Fruit fly (Drosophila melanogaster) whole organism, embryonic: ENCODE measurements around the gene gammaCOP.
A peak's percentile ranks its signal among the peaks of the same experiment; 100 is the strongest.

Source experiments
- CG10209 ChIP-seq: fragments of 200-800 bp; sonication (Bioruptor generic); optimal IDR thresholded peaks from 3 replicates; lab custom pipeline; 2017; ENCODE audit warnings: missing biosample characterization, mild to moderate bottlenecking, missing genetic modification characterization, missing genetic modification reagents
- CG10543 ChIP-seq: fragments of 200-800 bp; sonication (Bioruptor generic); optimal IDR thresholded peaks from 3 replicates; lab custom pipeline; 2017; ENCODE audit warnings: missing biosample characterization, mild to moderate bottlenecking, missing genetic modification characterization, moderate library complexity
- CG10979 ChIP-seq: fragments of 200-800 bp; sonication (Bioruptor generic); optimal IDR thresholded peaks from 2 replicates; lab custom pipeline; 2018; ENCODE audit warnings: missing biosample characterization, mild to moderate bottlenecking, missing genetic modification characterization, moderate library complexity
- CG12391 ChIP-seq: fragments of 200-800 bp; sonication (Bioruptor generic); optimal IDR thresholded peaks from 3 replicates; lab custom pipeline; 2018; ENCODE audit warnings: missing biosample characterization, mild to moderate bottlenecking, missing genetic modification characterization, moderate library complexity
- CG12942 ChIP-seq: fragments of 200-800 bp; sonication (Bioruptor generic); optimal IDR thresholded peaks from 3 replicates; lab custom pipeline; 2016; ENCODE audit warnings: missing biosample characterization, missing genetic modification characterization
- CG14014 ChIP-seq: fragments of 200-800 bp; sonication (Bioruptor generic); IDR thresholded peaks from 2 replicates; pipeline ENCODE4 v1.3.6; 2022; ENCODE audit warnings: missing biosample characterization, missing genetic modification characterization
- CG14441 ChIP-seq: fragments of 200-800 bp; sonication (Bioruptor generic); IDR thresholded peaks from 2 replicates; pipeline ENCODE4 v1.3.6; 2022; ENCODE audit warnings: missing biosample characterization, missing genetic modification characterization
- CG16815 ChIP-seq: fragments of 200-800 bp; sonication (Bioruptor generic); optimal IDR thresholded peaks from 3 replicates; lab custom pipeline; 2017; ENCODE audit warnings: missing biosample characterization, mild to moderate bottlenecking, missing genetic modification characterization
- CG17912 ChIP-seq: fragments of 200-800 bp; sonication (Bioruptor generic); optimal IDR thresholded peaks from 2 replicates; lab custom pipeline; 2018; ENCODE audit warnings: missing biosample characterization, mild to moderate bottlenecking, missing genetic modification characterization
- CG18599 ChIP-seq: fragments of 200-800 bp; sonication (Bioruptor generic); optimal IDR thresholded peaks from 3 replicates; lab custom pipeline; 2017; ENCODE audit warnings: missing biosample characterization, missing genetic modification characterization, mild to moderate bottlenecking, moderate library complexity, missing genetic modification reagents
- CG2120 ChIP-seq: fragments of 200-800 bp; sonication (Bioruptor generic); optimal IDR thresholded peaks from 3 replicates; lab custom pipeline; 2016; ENCODE audit warnings: missing biosample characterization, missing genetic modification characterization
- CG2129 ChIP-seq: fragments of 200-800 bp; sonication (Bioruptor generic); IDR thresholded peaks from 2 replicates; pipeline ENCODE4 v1.3.6; 2022; ENCODE audit warnings: missing biosample characterization, missing genetic modification characterization; ENCODE audit not compliant: partially characterized antibody
- CG2202 ChIP-seq: fragments of 200-800 bp; sonication (Bioruptor generic); optimal IDR thresholded peaks from 2 replicates; lab custom pipeline; 2018; ENCODE audit warnings: missing biosample characterization, mild to moderate bottlenecking, missing genetic modification characterization
- CG2889 ChIP-seq: fragments of 200-800 bp; sonication (Bioruptor generic); IDR thresholded peaks from 3 replicates; pipeline ENCODE4 v1.3.6; 2022; ENCODE audit warnings: missing biosample characterization, missing genetic modification characterization
- CG3065 ChIP-seq: fragments of 200-800 bp; sonication (Bioruptor generic); optimal IDR thresholded peaks from 2 replicates; lab custom pipeline; 2016; ENCODE audit warnings: missing biosample characterization, missing genetic modification characterization
- CG31365 ChIP-seq: fragments of 200-800 bp; sonication (Bioruptor generic); optimal IDR thresholded peaks from 2 replicates; lab custom pipeline; 2018; ENCODE audit warnings: missing biosample characterization, mild to moderate bottlenecking, missing genetic modification characterization
- CG31388 ChIP-seq: fragments of 200-800 bp; sonication (Bioruptor generic); optimal IDR thresholded peaks from 2 replicates; lab custom pipeline; 2016; ENCODE audit warnings: missing biosample characterization, missing genetic modification characterization
- CG33213 ChIP-seq: fragments of 200-800 bp; sonication (Bioruptor generic); optimal IDR thresholded peaks from 3 replicates; lab custom pipeline; 2016; ENCODE audit warnings: missing biosample characterization, missing genetic modification characterization
- CG4328 ChIP-seq: fragments of 200-800 bp; sonication (Bioruptor generic); optimal IDR thresholded peaks from 3 replicates; lab custom pipeline; 2017; ENCODE audit warnings: missing biosample characterization, missing genetic modification reagents, missing genetic modification characterization
- CG43689 ChIP-seq: fragments of 200-800 bp; sonication (Bioruptor generic); IDR thresholded peaks from 2 replicates; pipeline ENCODE4 v1.3.6; 2022; ENCODE audit warnings: missing biosample characterization, missing genetic modification characterization
- CG6765 ChIP-seq: fragments of 200-800 bp; sonication (Bioruptor generic); optimal IDR thresholded peaks from 3 replicates; lab custom pipeline; 2017; ENCODE audit warnings: missing biosample characterization, mild to moderate bottlenecking, missing genetic modification characterization
- CHES-1-like ChIP-seq: fragments of 200-800 bp; sonication (Bioruptor generic); optimal IDR thresholded peaks from 2 replicates; lab custom pipeline; 2016; ENCODE audit warnings: missing biosample characterization, missing genetic modification characterization
- Dref ChIP-seq: fragments of 200-800 bp; sonication (Bioruptor generic); IDR thresholded peaks from 2 replicates; pipeline ENCODE4 v1.3.6; 2022; ENCODE audit warnings: missing biosample characterization, missing genetic modification characterization
- Hey ChIP-seq: fragments of 200-800 bp; sonication (Bioruptor generic); optimal IDR thresholded peaks from 3 replicates; lab custom pipeline; 2018; ENCODE audit warnings: missing biosample characterization, mild to moderate bottlenecking, missing genetic modification characterization
- HmgD ChIP-seq: fragments of 200-800 bp; sonication (Bioruptor generic); optimal IDR thresholded peaks from 3 replicates; lab custom pipeline; 2016; ENCODE audit warnings: missing biosample characterization, missing genetic modification characterization
- Hr78 ChIP-seq, 2 experiments: fragments of 200-800 bp in 1 of 2; fragments of >200 bp in 1 of 2; sonication (Bioruptor generic) in 1 of 2; optimal IDR thresholded peaks; 2 replicates each; lab custom pipeline; 2017 to 2019; ENCODE audit warnings: missing biosample characterization in 2 of 2, missing genetic modification characterization in 2 of 2, mild to moderate bottlenecking in 1 of 2, moderate library complexity in 1 of 2
- Hsf ChIP-seq: fragments of 200-800 bp; sonication (Bioruptor generic); optimal IDR thresholded peaks from 3 replicates; lab custom pipeline; 2016; ENCODE audit warnings: missing biosample characterization, missing genetic modification characterization
- Myb ChIP-seq: fragments of 200-800 bp; sonication (Bioruptor generic); optimal IDR thresholded peaks from 2 replicates; lab custom pipeline; 2016; ENCODE audit warnings: missing biosample characterization, missing genetic modification characterization
- Opbp ChIP-seq: fragments of 200-800 bp; sonication (Bioruptor generic); IDR thresholded peaks from 3 replicates; pipeline ENCODE4 v1.3.6; 2022; ENCODE audit warnings: missing biosample characterization, missing genetic modification characterization; ENCODE audit not compliant: partially characterized antibody
- Sry-β ChIP-seq: fragments of 200-800 bp; sonication (Bioruptor generic); optimal IDR thresholded peaks from 2 replicates; lab custom pipeline; 2018; ENCODE audit warnings: missing biosample characterization, mild to moderate bottlenecking, missing genetic modification characterization, moderate library complexity
- Vsx1 ChIP-seq: fragments of 200-800 bp; sonication (Bioruptor generic); optimal IDR thresholded peaks from 2 replicates; lab custom pipeline; 2017; ENCODE audit warnings: missing biosample characterization, mild to moderate bottlenecking, missing genetic modification characterization, missing genetic modification reagents
- Xrp1 ChIP-seq: fragments of 200-800 bp; sonication (Bioruptor generic); IDR thresholded peaks from 2 replicates; pipeline ENCODE4 v1.3.6; 2022; ENCODE audit warnings: missing biosample characterization, missing genetic modification characterization
- abd-A ChIP-seq: fragments of 200-800 bp; sonication (Bioruptor generic); optimal IDR thresholded peaks from 3 replicates; lab custom pipeline; 2019; ENCODE audit warnings: missing biosample characterization, mild to moderate bottlenecking, missing genetic modification characterization, moderate library complexity
- bcd ChIP-seq: fragments of 200-800 bp; sonication (Bioruptor generic); optimal IDR thresholded peaks from 2 replicates; lab custom pipeline; 2017; ENCODE audit warnings: missing biosample characterization, mild to moderate bottlenecking, missing genetic modification characterization
- chif ChIP-seq, 2 experiments: fragments of 200-800 bp; sonication (Bioruptor generic); optimal IDR thresholded peaks; 3 replicates each; lab custom pipeline; 2016; ENCODE audit warnings: missing biosample characterization in 2 of 2, missing genetic modification characterization in 2 of 2
- dan ChIP-seq: fragments of 200-800 bp; sonication (Bioruptor generic); IDR thresholded peaks from 2 replicates; pipeline ENCODE4 v1.3.6; 2022; ENCODE audit warnings: missing biosample characterization, missing genetic modification characterization
- dpn ChIP-seq, 2 experiments: fragments of 200-800 bp; sonication (Bioruptor generic); optimal IDR thresholded peaks; 3 replicates each; lab custom pipeline; 2016; ENCODE audit warnings: missing biosample characterization in 2 of 2, missing genetic modification characterization in 2 of 2
- grn ChIP-seq: fragments of 200-800 bp; sonication (Bioruptor generic); optimal IDR thresholded peaks from 3 replicates; lab custom pipeline; 2017; ENCODE audit warnings: missing biosample characterization, missing genetic modification characterization
- gt ChIP-seq: fragments of 200-800 bp; sonication (Bioruptor generic); IDR thresholded peaks from 2 replicates; pipeline ENCODE4 v1.3.6; 2022; ENCODE audit warnings: missing biosample characterization, missing genetic modification characterization
- hkb ChIP-seq, 2 experiments: fragments of 200-800 bp in 1 of 2; fragments of >200 bp in 1 of 2; sonication (Bioruptor generic) in 1 of 2; IDR thresholded peaks in 1 of 2; optimal IDR thresholded peaks in 1 of 2; 2 replicates each; pipeline versions ENCODE4 v1.3.6 to Lab custom; 2017 to 2022; ENCODE audit warnings: missing biosample characterization in 1 of 2, missing genetic modification characterization in 1 of 2
- mam ChIP-seq: fragments of 200-800 bp; sonication (Bioruptor generic); optimal IDR thresholded peaks from 3 replicates; lab custom pipeline; 2016; ENCODE audit warnings: missing biosample characterization, missing genetic modification characterization
- nom ChIP-seq: fragments of 200-800 bp; sonication (Bioruptor generic); optimal IDR thresholded peaks from 2 replicates; lab custom pipeline; 2017; ENCODE audit warnings: missing biosample characterization, missing genetic modification characterization, mild to moderate bottlenecking, moderate library complexity, missing genetic modification reagents
- odd ChIP-seq: fragments of 200-800 bp; sonication (Bioruptor generic); optimal IDR thresholded peaks from 2 replicates; lab custom pipeline; 2017; ENCODE audit warnings: missing biosample characterization, mild to moderate bottlenecking, missing genetic modification characterization
- org-1 ChIP-seq: fragments of 200-800 bp; sonication (Bioruptor generic); optimal IDR thresholded peaks from 2 replicates; lab custom pipeline; 2017; ENCODE audit warnings: missing biosample characterization, missing genetic modification characterization
- pb ChIP-seq: fragments of 200-800 bp; sonication (Bioruptor generic); optimal IDR thresholded peaks from 3 replicates; lab custom pipeline; 2016; ENCODE audit warnings: missing biosample characterization, missing genetic modification characterization
- run ChIP-seq: fragments of 200-800 bp; sonication (Bioruptor generic); optimal IDR thresholded peaks from 3 replicates; lab custom pipeline; 2018; ENCODE audit warnings: missing biosample characterization, mild to moderate bottlenecking, missing genetic modification characterization
- seq ChIP-seq: fragments of 200-800 bp; sonication (Bioruptor generic); IDR thresholded peaks from 2 replicates; pipeline ENCODE4 v1.3.6; 2022; ENCODE audit warnings: missing biosample characterization, missing genetic modification characterization
- tup ChIP-seq: fragments of 200-800 bp; sonication (Bioruptor generic); optimal IDR thresholded peaks from 2 replicates; lab custom pipeline; 2016; ENCODE audit warnings: missing biosample characterization, mild to moderate bottlenecking, missing genetic modification characterization, moderate library complexity
- vvl ChIP-seq: fragments of 200-800 bp; sonication (Bioruptor generic); IDR thresholded peaks from 2 replicates; pipeline ENCODE4 v1.3.6; 2022; ENCODE audit warnings: missing biosample characterization, missing genetic modification characterization

Gene gammaCOP

DNA sequence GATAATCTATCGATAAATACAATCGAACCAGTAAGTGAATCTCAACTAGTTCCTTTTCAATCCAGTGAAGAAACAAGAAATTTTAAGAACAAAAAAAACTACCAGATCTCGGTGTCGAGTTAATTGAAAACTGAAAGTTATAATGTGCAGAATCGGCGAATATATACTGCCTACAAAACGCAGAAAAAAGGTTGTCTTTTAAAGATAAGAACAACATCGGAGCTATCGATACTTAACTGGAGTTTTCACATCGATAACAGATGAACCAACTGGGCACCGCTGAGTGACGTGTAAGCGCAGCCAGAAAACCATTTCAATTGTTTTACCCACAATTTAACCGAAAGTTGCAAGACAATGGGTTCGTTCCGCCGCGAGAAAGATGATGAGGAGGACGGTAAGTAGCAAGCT is at the start of gene gammaCOP (continued):
- TF ChIP-seq hkb (optimal IDR thresholded peaks at IDR 0.05; lab: Kevin White, UChicago) (no peak), hkb (GFP tag; IDR thresholded peaks at IDR 0.05; lab: Robert Waterston, UW) (no peak), Hey (tag; lab: Kevin White, UChicago) (no peak), CG12942 (GFP tag; lab: Kevin White, UChicago) (no peak), chif (GFP tag; optimal IDR thresholded peaks at IDR 0.05; lab: Kevin White, UChicago) (no peak), vvl (no peak), gt (GFP tag; lab: Robert Waterston, UW) (no peak), CG43689 (no peak), CG6765 (no peak), CG2129 (GFP tag; lab: Robert Waterston, UW) (peak; percentile 77), CG17912 (GFP tag; lab: Kevin White, UChicago) (no peak), bcd (GFP tag; lab: Kevin White, UChicago) (no peak), Sry-β (GFP tag; lab: Kevin White, UChicago) (peak; percentile 59), Hsf (no peak), run (tag; lab: Kevin White, UChicago) (no peak), seq (GFP tag; lab: Robert Waterston, UW) (no peak), CG10979 (no peak), CG31388 (GFP tag; lab: Kevin White, UChicago) (no peak), CG2120 (GFP tag; lab: Kevin White, UChicago) (no peak), CG2889 (GFP tag; lab: Robert Waterston, UW) (no peak), Xrp1 (GFP tag; lab: Robert Waterston, UW) (no peak), Hr78 (GFP tag; optimal IDR thresholded peaks at IDR 0.05; lab: Kevin White, UChicago) (no peak), odd (no peak), CG12391 (tag; lab: Kevin White, UChicago) (peak; percentile 16), CG14014 (GFP tag; lab: Robert Waterston, UW) (no peak), CG18599 (GFP tag; lab: Kevin White, UChicago) (no peak), Opbp (GFP tag; lab: Robert Waterston, UW) (peak; percentile 75; the same call in 1 of the 3 replicates), Vsx1 (no peak), abd-A (no peak), CG10543 (no peak), CG2202 (tag; lab: Kevin White, UChicago) (no peak), mam (GFP tag; lab: Kevin White, UChicago) (no peak), CG31365 (tag; lab: Kevin White, UChicago) (no peak), Dref (GFP tag; lab: Robert Waterston, UW) (peak; percentile 78; the same call in 1 of the 2 replicates), CG4328 (GFP tag; lab: Kevin White, UChicago) (no peak), org-1 (GFP tag; lab: Kevin White, UChicago) (no peak), CG10209 (GFP tag; lab: Kevin White, UChicago) (no peak), grn (GFP tag; lab: Kevin White, UChicago) (peak; percentile 75), CHES-1-like (no peak), CG14441 (GFP tag; lab: Robert Waterston, UW) (no peak), tup (no peak), CG16815 (GFP tag; lab: Kevin White, UChicago) (no peak), HmgD (peak; percentile 17), dpn (GFP tag; optimal IDR thresholded peaks at IDR 0.05; lab: Kevin White, UChicago) (peak in 1 of 2 experiments; percentile 9), pb (GFP tag; lab: Kevin White, UChicago) (no peak), Myb (GFP tag; lab: Kevin White, UChicago) (peak; percentile 37), CG33213 (GFP tag; lab: Kevin White, UChicago) (peak; percentile 1), dan (GFP tag; lab: Robert Waterston, UW) (no peak), CG3065 (no peak), nom (GFP tag; lab: Kevin White, UChicago) (no peak)
- TF ChIP-seq, all 482 proteins: peak for 80
